Worm (Caenorhabditis elegans) whole organism, L1 larva: ENCODE measurements around the gene C08E3.15.

Source experiments
- aly-2 ChIP-seq: fragments of 150-350 bp; optimal IDR thresholded peaks from 2 replicates; lab custom pipeline; 2014; ENCODE audit warnings: missing biosample characterization, missing genetic modification characterization
- ceh-82 ChIP-seq, 3 experiments: fragments of 150-350 bp in 1 of 3; sonication (generic microtip) in 2 of 3; optimal IDR thresholded peaks; 2 replicates each; lab custom pipeline; 2014 to 2017; ENCODE audit warnings: missing biosample characterization in 3 of 3, missing genetic modification characterization in 3 of 3
- ces-1 ChIP-seq: fragments of 150-350 bp; optimal IDR thresholded peaks from 2 replicates; lab custom pipeline; 2014; ENCODE audit warnings: missing biosample characterization, missing genetic modification reagents, missing genetic modification characterization
- efl-1 ChIP-seq, 4 experiments: fragments of 150-350 bp; optimal IDR thresholded peaks in 3 of 4; peaks in 1 of 4; 1 replicate in 1 of 4; 2 replicates in 3 of 4; lab custom pipeline; 2014; ENCODE audit warnings: missing biosample characterization in 2 of 4, missing genetic modification characterization in 2 of 4, missing genetic modification reagents in 2 of 4
- elt-3 ChIP-seq, 6 experiments: fragments of 150-350 bp in 1 of 6; sonication (generic microtip); optimal IDR thresholded peaks; 2 replicates each; lab custom pipeline; 2017 to 2018; ENCODE audit warnings: missing biosample characterization in 6 of 6, missing genetic modification characterization in 6 of 6, inconsistent platforms in 1 of 6
- fos-1 ChIP-seq: fragments of 150-350 bp; optimal IDR thresholded peaks from 2 replicates; lab custom pipeline; 2014; ENCODE audit warnings: missing biosample characterization, missing genetic modification characterization
- lin-15B ChIP-seq: fragments of 150-350 bp; sonication (generic microtip); optimal IDR thresholded peaks from 3 replicates; lab custom pipeline; 2014; ENCODE audit warnings: missing biosample characterization, missing genetic modification characterization
- mdl-1 ChIP-seq, 2 experiments: fragments of 150-350 bp; optimal IDR thresholded peaks; 2 replicates each; lab custom pipeline; 2014 to 2017; ENCODE audit warnings: missing biosample characterization in 2 of 2, missing genetic modification characterization in 2 of 2, inconsistent platforms in 1 of 2
- snpc-4 ChIP-seq: fragments of 150-350 bp; optimal IDR thresholded peaks from 2 replicates; lab custom pipeline; 2014; ENCODE audit warnings: missing biosample characterization, missing genetic modification characterization
- unc-86 ChIP-seq: sonication (generic microtip); optimal IDR thresholded peaks from 2 replicates; lab custom pipeline; 2016; ENCODE audit warnings: missing genetic modification characterization, missing compliant biosample characterization
- ztf-11 ChIP-seq, 2 experiments: sonication (generic microtip); optimal IDR thresholded peaks; 2 replicates each; lab custom pipeline; 2016 to 2017; ENCODE audit warnings: missing genetic modification characterization in 2 of 2, missing biosample characterization in 1 of 2, missing compliant biosample characterization in 1 of 2

DNA sequence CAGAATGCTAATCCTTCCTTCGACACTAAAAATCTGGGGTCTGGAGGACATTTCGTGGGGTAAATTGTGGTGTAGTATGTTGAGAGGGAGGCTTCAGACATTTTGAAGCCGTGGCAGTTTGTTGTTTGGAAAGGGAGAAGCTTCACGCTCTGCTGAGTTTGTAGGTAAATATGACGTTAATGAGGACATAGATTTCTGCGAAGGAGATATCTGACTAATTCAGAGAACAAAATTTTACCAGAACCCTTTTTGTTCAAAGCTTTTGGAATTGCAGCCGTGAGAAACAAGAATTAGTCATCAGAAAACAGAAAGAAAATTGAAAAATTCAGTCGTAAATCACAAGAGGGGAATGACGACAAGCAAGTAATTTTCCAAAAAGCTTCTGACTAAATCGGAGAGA is 12.8 kb upstream of the C08E3.15 start, which contains the start of gene srh-72:
- no peak for TF ChIP-seq mdl-1 (tag; optimal IDR thresholded peaks at IDR 0.05; lab: Kevin White, UChicago)
- no peak for TF ChIP-seq lin-15B (tag; lab: Kevin White, UChicago)
- no peak for TF ChIP-seq efl-1 (optimal IDR thresholded peaks at IDR 0.05; lab: Kevin White, UChicago)
- TF ChIP-seq efl-1 (GFP tag; optimal IDR thresholded peaks at IDR 0.05 in 1 of 2; lab: Kevin White, UChicago) = no peak
- TF ChIP-seq fos-1 = no peak
- no peak for TF ChIP-seq unc-86
- TF ChIP-seq ces-1 (GFP tag; lab: Kevin White, UChicago) = no peak
- no peak for TF ChIP-seq snpc-4 (tag; lab: Kevin White, UChicago)
- no peak for TF ChIP-seq ztf-11 (tag; optimal IDR thresholded peaks at IDR 0.05; lab: Kevin White, UChicago)
- TF ChIP-seq aly-2 = no peak
- TF ChIP-seq elt-3 (tag; optimal IDR thresholded peaks at IDR 0.05; lab: Kevin White, UChicago) = no peak
- TF ChIP-seq ceh-82 (tag; optimal IDR thresholded peaks at IDR 0.05; lab: Kevin White, UChicago) = no peak
